Worm (Caenorhabditis elegans) whole organism, mixed stage, embryonic: ENCODE data around the gene cdk-1.
A peak's percentile ranks its signal among the peaks of the same experiment; 100 is the strongest.

ENCODE experiments used
- M03D4.4 ChIP-seq: sonication (generic microtip); optimal IDR thresholded peaks from 2 replicates; lab custom pipeline; 2017; ENCODE audit warnings: mild to moderate bottlenecking, missing genetic modification characterization, missing compliant biosample characterization
- bed-3 ChIP-seq: fragments of 200-800 bp; sonication (Bioruptor generic); optimal IDR thresholded peaks from 3 replicates; lab custom pipeline; 2018; ENCODE audit warnings: mild to moderate bottlenecking, missing genetic modification characterization, moderate library complexity, missing compliant biosample characterization
- blmp-1 ChIP-seq: fragments of 150-350 bp; optimal IDR thresholded peaks from 2 replicates; lab custom pipeline; 2014; ENCODE audit warnings: missing biosample characterization, missing genetic modification characterization
- ceh-39 ChIP-seq: fragments of 150-350 bp; optimal IDR thresholded peaks from 2 replicates; lab custom pipeline; 2014; ENCODE audit warnings: missing biosample characterization, missing genetic modification characterization
- ceh-43 ChIP-seq: fragments of 200-800 bp; sonication (Bioruptor generic); optimal IDR thresholded peaks from 2 replicates; lab custom pipeline; 2018; ENCODE audit warnings: mild to moderate bottlenecking, missing genetic modification characterization, moderate library complexity, missing compliant biosample characterization
- ceh-83 ChIP-seq: fragments of 200-800 bp; sonication (Bioruptor generic); optimal IDR thresholded peaks from 2 replicates; lab custom pipeline; 2018; ENCODE audit warnings: mild to moderate bottlenecking, missing genetic modification characterization, missing compliant biosample characterization
- ces-1 ChIP-seq: fragments of 150-350 bp; optimal IDR thresholded peaks from 2 replicates; lab custom pipeline; 2014; ENCODE audit warnings: missing biosample characterization, missing genetic modification reagents, missing genetic modification characterization
- cnd-1 ChIP-seq: fragments of 200-800 bp; sonication (Bioruptor generic); optimal IDR thresholded peaks from 2 replicates; lab custom pipeline; 2018; ENCODE audit warnings: mild to moderate bottlenecking, missing genetic modification characterization, missing compliant biosample characterization
- drap-1 ChIP-seq: fragments of 200-800 bp; sonication (Bioruptor generic); optimal IDR thresholded peaks from 3 replicates; lab custom pipeline; 2018; ENCODE audit warnings: mild to moderate bottlenecking, missing genetic modification characterization, missing compliant biosample characterization
- elt-1 ChIP-seq: sonication (generic microtip); optimal IDR thresholded peaks from 2 replicates; lab custom pipeline; 2017; ENCODE audit warnings: missing genetic modification characterization, mild to moderate bottlenecking, missing compliant biosample characterization, antibody characterized with exemption, moderate library complexity, borderline replicate concordance; ENCODE audit not compliant: insufficient read depth
- elt-3 ChIP-seq: fragments of 150-350 bp; optimal IDR thresholded peaks from 2 replicates; lab custom pipeline; 2014; ENCODE audit warnings: missing biosample characterization, missing genetic modification characterization
- flh-1 ChIP-seq: fragments of 200-800 bp; sonication (Bioruptor generic); optimal IDR thresholded peaks from 2 replicates; lab custom pipeline; 2018; ENCODE audit warnings: mild to moderate bottlenecking, missing genetic modification characterization, moderate library complexity, missing compliant biosample characterization
- ham-2 ChIP-seq: fragments of 200-800 bp; sonication (Bioruptor generic); optimal IDR thresholded peaks from 2 replicates; lab custom pipeline; 2018; ENCODE audit warnings: mild to moderate bottlenecking, missing genetic modification characterization, missing compliant biosample characterization
- hlh-1 ChIP-seq: fragments of 150-350 bp; optimal IDR thresholded peaks from 2 replicates; lab custom pipeline; 2014; ENCODE audit warnings: missing biosample characterization, missing genetic modification reagents, missing genetic modification characterization
- lin-13 ChIP-seq: fragments of 150-350 bp; optimal IDR thresholded peaks from 2 replicates; lab custom pipeline; 2014; ENCODE audit warnings: missing biosample characterization, missing genetic modification characterization
- lin-32 ChIP-seq: fragments of 200-800 bp; sonication (Bioruptor generic); optimal IDR thresholded peaks from 2 replicates; lab custom pipeline; 2018; ENCODE audit warnings: mild to moderate bottlenecking, missing genetic modification characterization, missing compliant biosample characterization
- lsy-2 ChIP-seq: fragments of 150-350 bp; optimal IDR thresholded peaks from 2 replicates; lab custom pipeline; 2014; ENCODE audit warnings: missing biosample characterization, missing genetic modification characterization
- mab-5 ChIP-seq: fragments of 150-350 bp; optimal IDR thresholded peaks from 2 replicates; lab custom pipeline; 2014; ENCODE audit warnings: missing biosample characterization, missing genetic modification characterization
- mep-1 ChIP-seq: fragments of 150-350 bp; optimal IDR thresholded peaks from 2 replicates; lab custom pipeline; 2017; ENCODE audit warnings: missing biosample characterization, missing genetic modification reagents, missing genetic modification characterization, inconsistent platforms
- mls-2 ChIP-seq: sonication (generic microtip); optimal IDR thresholded peaks from 2 replicates; lab custom pipeline; 2016; ENCODE audit warnings: mild to moderate bottlenecking, missing genetic modification characterization, moderate library complexity, missing compliant biosample characterization
- nhr-12 ChIP-seq: fragments of 150-350 bp; optimal IDR thresholded peaks from 2 replicates; lab custom pipeline; 2014; ENCODE audit warnings: missing biosample characterization, missing genetic modification characterization
- nhr-2 ChIP-seq: fragments of 150-350 bp; optimal IDR thresholded peaks from 2 replicates; lab custom pipeline; 2014; ENCODE audit warnings: missing biosample characterization, missing genetic modification characterization
- nhr-237 ChIP-seq: fragments of 150-350 bp; optimal IDR thresholded peaks from 2 replicates; lab custom pipeline; 2014; ENCODE audit warnings: missing biosample characterization, missing genetic modification characterization
- nhr-28 ChIP-seq: fragments of 150-350 bp; optimal IDR thresholded peaks from 2 replicates; lab custom pipeline; 2014; ENCODE audit warnings: missing biosample characterization, missing genetic modification characterization
- nhr-76 ChIP-seq: sonication (generic microtip); optimal IDR thresholded peaks from 2 replicates; lab custom pipeline; 2017; ENCODE audit warnings: missing biosample characterization, missing genetic modification characterization
- pha-4 ChIP-seq: fragments of 150-350 bp; optimal IDR thresholded peaks from 2 replicates; lab custom pipeline; 2018; ENCODE audit warnings: missing biosample characterization, missing genetic modification reagents, missing genetic modification characterization
- sem-2 ChIP-seq: fragments of 200-800 bp; sonication (Bioruptor generic); optimal IDR thresholded peaks from 2 replicates; lab custom pipeline; 2018; ENCODE audit warnings: mild to moderate bottlenecking, missing genetic modification characterization, missing compliant biosample characterization
- snpc-4 ChIP-seq: fragments of 150-350 bp; optimal IDR thresholded peaks from 2 replicates; lab custom pipeline; 2014; ENCODE audit warnings: missing biosample characterization, missing genetic modification characterization
- sptf-1 ChIP-seq: sonication (generic microtip); optimal IDR thresholded peaks from 2 replicates; lab custom pipeline; 2017; ENCODE audit warnings: mild to moderate bottlenecking, missing genetic modification characterization, moderate library complexity, missing compliant biosample characterization
- tbx-8 ChIP-seq: fragments of 200-800 bp; sonication (Bioruptor generic); optimal IDR thresholded peaks from 2 replicates; lab custom pipeline; 2018; ENCODE audit warnings: mild to moderate bottlenecking, missing genetic modification characterization, moderate library complexity, missing compliant biosample characterization
- unc-120 ChIP-seq: sonication (generic microtip); optimal IDR thresholded peaks from 2 replicates; lab custom pipeline; 2017; ENCODE audit warnings: missing genetic modification characterization, missing compliant biosample characterization; ENCODE audit not compliant: poor library complexity, severe bottlenecking
- unc-39 ChIP-seq: fragments of 150-350 bp; optimal IDR thresholded peaks from 2 replicates; lab custom pipeline; 2014; ENCODE audit warnings: missing biosample characterization, missing genetic modification characterization
- unc-62 ChIP-seq: fragments of 150-350 bp; optimal IDR thresholded peaks from 2 replicates; lab custom pipeline; 2014; ENCODE audit warnings: missing biosample characterization, missing genetic modification reagents, missing genetic modification characterization
- zip-8 ChIP-seq: fragments of 150-350 bp; optimal IDR thresholded peaks from 2 replicates; lab custom pipeline; 2014; ENCODE audit warnings: missing biosample characterization, missing genetic modification characterization
- ztf-11 ChIP-seq: fragments of 150-350 bp; optimal IDR thresholded peaks from 2 replicates; lab custom pipeline; 2014; ENCODE audit warnings: missing biosample characterization, missing genetic modification characterization

The cdk-1 gene

ce11 chrIII:9780254-9780653, 33.0 kb downstream of the cdk-1 start, which contains the start of gene sqv-3:
TSS of gene sqv-3 (minus strand) at chrIII:9780354.
- no peak for TF ChIP-seq nhr-76
- TF ChIP-seq cnd-1 (tag; lab: Kevin White, UChicago) = no peak
- TF ChIP-seq lin-32 (GFP tag; lab: Kevin White, UChicago) = no peak
- no peak for TF ChIP-seq ceh-39 (tag; lab: Kevin White, UChicago)
- no peak for TF ChIP-seq ceh-83 (GFP tag; lab: Kevin White, UChicago)

- TF ChIP-seq lin-13 (peak; percentile 85), drap-1 (GFP tag; lab: Kevin White, UChicago) (peak; percentile 17), tbx-8 (GFP tag; lab: Kevin White, UChicago) (no peak), mep-1 (tag; lab: Kevin White, UChicago) (peak; percentile 94), unc-62 (GFP tag; lab: Kevin White, UChicago) (peak; percentile 60), ces-1 (GFP tag; lab: Kevin White, UChicago) (peak; percentile 45), lin-32 (GFP tag; lab: Kevin White, UChicago) (no peak), lsy-2 (tag; lab: Kevin White, UChicago) (peak; percentile 91), nhr-12 (tag; lab: Kevin White, UChicago) (no peak), elt-1 (no peak), ztf-11 (tag; lab: Kevin White, UChicago) (no peak), ceh-43 (GFP tag; lab: Kevin White, UChicago) (no peak), nhr-2 (no peak), M03D4.4 (tag; lab: Kevin White, UChicago) (peak; percentile 34), nhr-76 (no peak), blmp-1 (no peak), ham-2 (no peak), nhr-28 (tag; lab: Kevin White, UChicago) (no peak), zip-8 (tag; lab: Kevin White, UChicago) (no peak), snpc-4 (tag; lab: Kevin White, UChicago) (no peak), cnd-1 (tag; lab: Kevin White, UChicago) (no peak), mls-2 (no peak), unc-39 (tag; lab: Kevin White, UChicago) (no peak), hlh-1 (tag; lab: Kevin White, UChicago) (peak; percentile 32), ceh-83 (GFP tag; lab: Kevin White, UChicago) (no peak), sem-2 (GFP tag; lab: Kevin White, UChicago) (no peak), mab-5 (tag; lab: Kevin White, UChicago) (no peak), flh-1 (GFP tag; lab: Kevin White, UChicago) (no peak), pha-4 (tag; lab: Kevin White, UChicago) (peak; percentile 89), unc-120 (peak; percentile 82), nhr-237 (peak; percentile 81), elt-3 (tag; lab: Kevin White, UChicago) (no peak), sptf-1 (tag; lab: Kevin White, UChicago) (no peak), bed-3 (GFP tag; lab: Kevin White, UChicago) (no peak), ceh-39 (tag; lab: Kevin White, UChicago) (peak; percentile 86)
Observed at ce11 chrIII:9780665-9781304, 33.5 kb downstream of the cdk-1 start, which contains the start of gene vha-1. TSS of gene vha-1 (plus strand) at chrIII:9781254.

ce11 chrIII:9782011-9782436, 34.8 kb downstream of the cdk-1 start, which contains the start of gene vha-2:
TSS of gene vha-2 (plus strand) at chrIII:9782164.
- TF ChIP-seq nhr-76 (no peak), mls-2 (no peak), ztf-11 (tag; lab: Kevin White, UChicago) (no peak), ham-2 (no peak), unc-39 (tag; lab: Kevin White, UChicago) (no peak), ceh-43 (GFP tag; lab: Kevin White, UChicago) (no peak), mab-5 (tag; lab: Kevin White, UChicago) (no peak), lin-13 (no peak), unc-120 (no peak), ceh-39 (tag; lab: Kevin White, UChicago) (no peak), cnd-1 (tag; lab: Kevin White, UChicago) (no peak)
- TF ChIP-seq, all 35 proteins: peak for 0
